Fruit fly (Drosophila melanogaster) whole organism, embryonic: ENCODE measurements around the gene stg.

ENCODE experiments used
- Abd-B ChIP-seq: fragments of 200-800 bp; sonication (Bioruptor generic); optimal IDR thresholded peaks from 2 replicates; lab custom pipeline; 2018; ENCODE audit warnings: missing biosample characterization, mild to moderate bottlenecking, missing genetic modification characterization, moderate library complexity
- CG10267 ChIP-seq: fragments of 200-800 bp; sonication (Bioruptor generic); optimal IDR thresholded peaks from 2 replicates; lab custom pipeline; 2018; ENCODE audit warnings: missing biosample characterization, mild to moderate bottlenecking, missing genetic modification characterization, moderate library complexity
- CG10321 ChIP-seq: fragments of 200-800 bp; sonication (Bioruptor generic); IDR thresholded peaks from 2 replicates; pipeline ENCODE4 v1.3.6; 2022; ENCODE audit warnings: missing biosample characterization, missing genetic modification characterization
- CG11093 ChIP-seq: fragments of 200-800 bp; sonication (Bioruptor generic); IDR thresholded peaks from 3 replicates; pipeline ENCODE4 v1.3.6; 2022; ENCODE audit warnings: missing biosample characterization, missing genetic modification characterization
- CG12104 ChIP-seq: fragments of 200-800 bp; sonication (Bioruptor generic); optimal IDR thresholded peaks from 3 replicates; lab custom pipeline; 2016; ENCODE audit warnings: missing biosample characterization, missing genetic modification characterization
- CG12299 ChIP-seq: fragments of 200-800 bp; sonication (Bioruptor generic); optimal IDR thresholded peaks from 2 replicates; lab custom pipeline; 2018; ENCODE audit warnings: missing biosample characterization, mild to moderate bottlenecking, missing genetic modification characterization
- CG12744 ChIP-seq: fragments of 200-800 bp; sonication (Bioruptor generic); optimal IDR thresholded peaks from 2 replicates; lab custom pipeline; 2016; ENCODE audit warnings: missing biosample characterization, missing genetic modification characterization
- CG14710 ChIP-seq: fragments of 200-800 bp; sonication (Bioruptor generic); optimal IDR thresholded peaks from 3 replicates; lab custom pipeline; 2019; ENCODE audit warnings: missing biosample characterization, mild to moderate bottlenecking, missing genetic modification characterization, moderate library complexity
- CG1603 ChIP-seq: fragments of 200-800 bp; sonication (Bioruptor generic); optimal IDR thresholded peaks from 2 replicates; lab custom pipeline; 2019; ENCODE audit warnings: missing biosample characterization, mild to moderate bottlenecking, missing genetic modification characterization, moderate library complexity
- CG17361 ChIP-seq: fragments of 200-800 bp; sonication (Bioruptor generic); IDR thresholded peaks from 3 replicates; pipeline ENCODE4 v1.3.6; 2022; ENCODE audit warnings: missing biosample characterization, missing genetic modification characterization
- CG18262 ChIP-seq: fragments of 200-800 bp; optimal IDR thresholded peaks from 3 replicates; lab custom pipeline; 2019; ENCODE audit warnings: missing biosample characterization, mild to moderate bottlenecking, missing genetic modification characterization, moderate library complexity
- CG18764 ChIP-seq: fragments of 200-800 bp; sonication (Bioruptor generic); optimal IDR thresholded peaks from 3 replicates; lab custom pipeline; 2016; ENCODE audit warnings: missing biosample characterization, missing genetic modification characterization
- CG2678 ChIP-seq: fragments of 200-800 bp; sonication (Bioruptor generic); optimal IDR thresholded peaks from 3 replicates; lab custom pipeline; 2019; ENCODE audit warnings: missing biosample characterization, mild to moderate bottlenecking, missing genetic modification characterization, moderate library complexity
- CG2889 ChIP-seq: fragments of 200-800 bp; sonication (Bioruptor generic); IDR thresholded peaks from 3 replicates; pipeline ENCODE4 v1.3.6; 2022; ENCODE audit warnings: missing biosample characterization, missing genetic modification characterization
- CG31441 ChIP-seq: fragments of 200-800 bp; sonication (Bioruptor generic); IDR thresholded peaks from 2 replicates; pipeline ENCODE4 v1.3.6; 2022; ENCODE audit warnings: missing biosample characterization, missing genetic modification characterization
- CG32772 ChIP-seq: fragments of 200-800 bp; sonication (Bioruptor generic); IDR thresholded peaks from 2 replicates; pipeline ENCODE4 v1.3.6; 2022; ENCODE audit warnings: missing biosample characterization, missing genetic modification characterization
- CG33213 ChIP-seq: fragments of 200-800 bp; sonication (Bioruptor generic); optimal IDR thresholded peaks from 3 replicates; lab custom pipeline; 2016; ENCODE audit warnings: missing biosample characterization, missing genetic modification characterization
- CG34376 ChIP-seq: fragments of 200-800 bp; sonication (Bioruptor generic); optimal IDR thresholded peaks from 2 replicates; lab custom pipeline; 2018; ENCODE audit warnings: missing biosample characterization, mild to moderate bottlenecking, missing genetic modification characterization
- CG7839 ChIP-seq: fragments of 200-800 bp; sonication (Bioruptor generic); optimal IDR thresholded peaks from 3 replicates; lab custom pipeline; 2018; ENCODE audit warnings: missing biosample characterization, mild to moderate bottlenecking, missing genetic modification characterization, moderate library complexity
- D19A ChIP-seq: fragments of 200-800 bp; optimal IDR thresholded peaks from 3 replicates; lab custom pipeline; 2019; ENCODE audit warnings: missing biosample characterization, mild to moderate bottlenecking, missing genetic modification characterization, moderate library complexity
- Ets65A ChIP-seq: fragments of 200-800 bp; sonication (Bioruptor generic); peaks from one replicate; lab custom pipeline; 2016; ENCODE audit warnings: missing biosample characterization, missing genetic modification characterization
- Fer1 ChIP-seq: fragments of 200-800 bp; sonication (Bioruptor generic); optimal IDR thresholded peaks from 2 replicates; lab custom pipeline; 2017; ENCODE audit warnings: missing biosample characterization, mild to moderate bottlenecking, missing genetic modification characterization
- HmgD ChIP-seq: fragments of 200-800 bp; sonication (Bioruptor generic); optimal IDR thresholded peaks from 3 replicates; lab custom pipeline; 2016; ENCODE audit warnings: missing biosample characterization, missing genetic modification characterization
- Nf-YC ChIP-seq: fragments of 200-800 bp; optimal IDR thresholded peaks from 3 replicates; lab custom pipeline; 2019; ENCODE audit warnings: missing biosample characterization, mild to moderate bottlenecking, missing genetic modification characterization, moderate library complexity
- NfI ChIP-seq: fragments of 200-800 bp; sonication (Bioruptor generic); optimal IDR thresholded peaks from 3 replicates; lab custom pipeline; 2018; ENCODE audit warnings: missing biosample characterization, mild to moderate bottlenecking, missing genetic modification characterization, moderate library complexity
- Sin3A ChIP-seq: fragments of >200 bp; optimal IDR thresholded peaks from 2 replicates; lab custom pipeline; 2018
- Sox102F ChIP-seq: fragments of 200-800 bp; sonication (Bioruptor generic); optimal IDR thresholded peaks from 2 replicates; lab custom pipeline; 2018; ENCODE audit warnings: missing biosample characterization, mild to moderate bottlenecking, missing genetic modification characterization, moderate library complexity
- Ssrp ChIP-seq: fragments of 200-800 bp; sonication (Bioruptor generic); optimal IDR thresholded peaks from 2 replicates; lab custom pipeline; 2018; ENCODE audit warnings: missing biosample characterization, mild to moderate bottlenecking, missing genetic modification characterization, moderate library complexity
- Vsx1 ChIP-seq: fragments of 200-800 bp; sonication (Bioruptor generic); optimal IDR thresholded peaks from 2 replicates; lab custom pipeline; 2017; ENCODE audit warnings: missing biosample characterization, mild to moderate bottlenecking, missing genetic modification characterization, missing genetic modification reagents
- Xrp1 ChIP-seq: fragments of 200-800 bp; sonication (Bioruptor generic); IDR thresholded peaks from 2 replicates; pipeline ENCODE4 v1.3.6; 2022; ENCODE audit warnings: missing biosample characterization, missing genetic modification characterization
- bsh ChIP-seq, 2 experiments: fragments of 200-800 bp; sonication (Bioruptor generic); optimal IDR thresholded peaks; 2 replicates each; lab custom pipeline; 2017 to 2018; ENCODE audit warnings: mild to moderate bottlenecking in 2 of 2, missing biosample characterization in 2 of 2, missing genetic modification characterization in 2 of 2, moderate library complexity in 1 of 2
- dmrt11E ChIP-seq: fragments of 200-800 bp; sonication (Bioruptor generic); optimal IDR thresholded peaks from 3 replicates; lab custom pipeline; 2018; ENCODE audit warnings: missing biosample characterization, mild to moderate bottlenecking, missing genetic modification characterization, moderate library complexity
- esg ChIP-seq: fragments of 200-800 bp; sonication (Bioruptor generic); conservative IDR thresholded peaks from 2 replicates; pipeline ENCODE4 v1.3.6; 2022; ENCODE audit warnings: missing biosample characterization, missing genetic modification characterization
- ewg ChIP-seq: fragments of 200-800 bp; sonication (Bioruptor generic); optimal IDR thresholded peaks from 3 replicates; lab custom pipeline; 2017; ENCODE audit warnings: mild to moderate bottlenecking, missing biosample characterization, missing genetic modification reagents, missing genetic modification characterization
- fd96Cb ChIP-seq: fragments of 200-800 bp; sonication (Bioruptor generic); optimal IDR thresholded peaks from 2 replicates; lab custom pipeline; 2018; ENCODE audit warnings: missing biosample characterization, mild to moderate bottlenecking, missing genetic modification characterization, moderate library complexity
- gem ChIP-seq: fragments of 200-800 bp; sonication (Bioruptor generic); optimal IDR thresholded peaks from 2 replicates; lab custom pipeline; 2019; ENCODE audit warnings: missing biosample characterization, mild to moderate bottlenecking, missing genetic modification characterization, moderate library complexity
- grau ChIP-seq: fragments of 200-800 bp; optimal IDR thresholded peaks from 3 replicates; lab custom pipeline; 2019; ENCODE audit warnings: missing biosample characterization, mild to moderate bottlenecking, missing genetic modification characterization, moderate library complexity
- hbn ChIP-seq: fragments of 200-800 bp; sonication (Bioruptor generic); IDR thresholded peaks from 2 replicates; pipeline ENCODE4 v1.3.6; 2022; ENCODE audit warnings: missing biosample characterization, missing genetic modification characterization; ENCODE audit not compliant: partially characterized antibody
- nmo ChIP-seq: fragments of 200-800 bp; sonication (Bioruptor generic); optimal IDR thresholded peaks from 2 replicates; lab custom pipeline; 2018; ENCODE audit warnings: missing biosample characterization, mild to moderate bottlenecking, missing genetic modification characterization, moderate library complexity
- otp ChIP-seq: fragments of 200-800 bp; sonication (Bioruptor generic); IDR thresholded peaks from 3 replicates; pipeline ENCODE4, ENCODE4 v1.3.6; 2022; ENCODE audit warnings: missing biosample characterization, missing genetic modification characterization
- pita ChIP-seq: fragments of 200-800 bp; sonication (Bioruptor generic); optimal IDR thresholded peaks from 2 replicates; lab custom pipeline; 2017; ENCODE audit warnings: missing biosample characterization, mild to moderate bottlenecking, missing genetic modification characterization
- pnt ChIP-seq: fragments of 200-800 bp; sonication (Bioruptor generic); optimal IDR thresholded peaks from 3 replicates; lab custom pipeline; 2016; ENCODE audit warnings: missing biosample characterization, missing genetic modification characterization
- rib ChIP-seq: fragments of 200-800 bp; sonication (Bioruptor generic); IDR thresholded peaks from 2 replicates; pipeline ENCODE4 v1.3.6; 2022; ENCODE audit warnings: missing biosample characterization, missing genetic modification characterization
- sens ChIP-seq: fragments of 200-800 bp; sonication (Bioruptor generic); peaks from one replicate; lab custom pipeline; 2016; ENCODE audit warnings: missing biosample characterization, missing genetic modification characterization
- shn ChIP-seq: fragments of 200-800 bp; sonication (Bioruptor generic); optimal IDR thresholded peaks from 3 replicates; lab custom pipeline; 2016; ENCODE audit warnings: missing biosample characterization, missing genetic modification characterization
- sisA ChIP-seq: fragments of 200-800 bp; sonication (Bioruptor generic); IDR thresholded peaks from 2 replicates; pipeline ENCODE4 v1.3.6; 2022; ENCODE audit warnings: missing biosample characterization, missing genetic modification characterization
- tll ChIP-seq, 2 experiments: fragments of 200-800 bp in 1 of 2; fragments of >200 bp in 1 of 2; sonication (Bioruptor generic) in 1 of 2; optimal IDR thresholded peaks; 2 replicates each; lab custom pipeline; 2017 to 2019; ENCODE audit warnings: missing biosample characterization in 2 of 2, missing genetic modification characterization in 2 of 2, mild to moderate bottlenecking in 1 of 2, moderate library complexity in 1 of 2
- tup ChIP-seq: fragments of 200-800 bp; sonication (Bioruptor generic); optimal IDR thresholded peaks from 2 replicates; lab custom pipeline; 2016; ENCODE audit warnings: missing biosample characterization, mild to moderate bottlenecking, missing genetic modification characterization, moderate library complexity
- twi ChIP-seq: fragments of 200-800 bp; optimal IDR thresholded peaks from 2 replicates; lab custom pipeline; 2019; ENCODE audit warnings: missing biosample characterization, mild to moderate bottlenecking, missing genetic modification characterization, moderate library complexity
- zf30C ChIP-seq: fragments of 200-800 bp; sonication (Bioruptor generic); optimal IDR thresholded peaks from 3 replicates; lab custom pipeline; 2018; ENCODE audit warnings: missing biosample characterization, mild to moderate bottlenecking, missing genetic modification characterization

stg gene

dm6 chr3R:29219948-29220347, 35.7 kb downstream of the stg start, which contains the start of gene eEF1gamma (continued):
- TF ChIP-seq CG34376 (peak; percentile 99), CG33213 (GFP tag; lab: Kevin White, UChicago) (peak; percentile 97), Abd-B (GFP tag; lab: Kevin White, UChicago) (peak; percentile 57), NfI (GFP tag; lab: Kevin White, UChicago) (peak; percentile 98), shn (GFP tag; lab: Kevin White, UChicago) (peak; percentile 92), CG18262 (tag; lab: Kevin White, UChicago) (peak; percentile 88), CG11093 (GFP tag; lab: Robert Waterston, UW) (peak; percentile 53; the same call in 1 of the 3 replicates), ewg (GFP tag; lab: Kevin White, UChicago) (peak; percentile 91), CG12104 (peak; percentile 97), twi (tag; lab: Kevin White, UChicago) (peak; percentile 81), CG18764 (GFP tag; lab: Kevin White, UChicago) (peak; percentile 93), Ssrp (tag; lab: Kevin White, UChicago) (peak; percentile 81), hbn (peak; percentile 89), CG2889 (peak; percentile 80), Sin3A (lab: Kevin White, UChicago) (peak; percentile 60), sens (GFP tag; lab: Kevin White, UChicago) (peak; percentile 99), tup (GFP tag; lab: Kevin White, UChicago) (peak; percentile 85), sisA (peak; percentile 69), HmgD (GFP tag; lab: Kevin White, UChicago) (peak; percentile 90), rib (GFP tag; lab: Robert Waterston, UW) (peak; percentile 89), tll (GFP tag; optimal IDR thresholded peaks at IDR 0.05; lab: Kevin White, UChicago) (peak in 1 of 2 experiments; percentile 70), pnt (GFP tag; lab: Kevin White, UChicago) (peak; percentile 60), Fer1 (GFP tag; lab: Kevin White, UChicago) (peak; percentile 97), CG10321 (GFP tag; lab: Robert Waterston, UW) (peak; percentile 77; the same call in 1 of the 2 replicates), CG12299 (tag; lab: Kevin White, UChicago) (peak; percentile 85), esg (GFP tag; lab: Robert Waterston, UW) (peak; percentile 61; the same call in 1 of the 2 replicates), CG32772 (GFP tag; lab: Robert Waterston, UW) (peak; percentile 89), Ets65A (GFP tag; lab: Kevin White, UChicago) (peak; percentile 99), Vsx1 (GFP tag; lab: Kevin White, UChicago) (peak; percentile 97)

dm6 chr3R:29218001-29218400, 37.6 kb downstream of the stg start:
- peak; percentile 44 for TF ChIP-seq gem (tag; lab: Kevin White, UChicago)
- 0 out of 3 replicates have a peak, but pooled peaks have one; percentile 15 for TF ChIP-seq CG17361 (GFP tag; lab: Robert Waterston, UW)
- TF ChIP-seq sens (GFP tag; lab: Kevin White, UChicago) = peak; percentile 66
- peak; percentile 19 for TF ChIP-seq CG2678
- no peak for TF ChIP-seq pita (GFP tag; lab: Kevin White, UChicago)
- no peak for TF ChIP-seq otp
- peak; percentile 7 for TF ChIP-seq CG10267 (tag; lab: Kevin White, UChicago)
- peak; percentile 33 for TF ChIP-seq CG1603
- peak; percentile 23 for TF ChIP-seq Sox102F (GFP tag; lab: Kevin White, UChicago)
- TF ChIP-seq dmrt11E = peak; percentile 50
- TF ChIP-seq CG7839 (tag; lab: Kevin White, UChicago) = peak; percentile 22
- TF ChIP-seq fd96Cb (tag; lab: Kevin White, UChicago) = peak; percentile 11
- no peak for TF ChIP-seq Nf-YC (tag; lab: Kevin White, UChicago)
- peak; percentile 44 for TF ChIP-seq zf30C (GFP tag; lab: Kevin White, UChicago)
- peak; percentile 7 for TF ChIP-seq grau (tag; lab: Kevin White, UChicago)
- peak; percentile 50 for TF ChIP-seq CG31441
- no peak for TF ChIP-seq CG12744
- TF ChIP-seq D19A (tag; lab: Kevin White, UChicago) = peak; percentile 23
- 0 out of 2 replicates have a peak, but pooled peaks have one; percentile 33 for TF ChIP-seq Xrp1 (GFP tag; lab: Robert Waterston, UW)
- peak in 1 of 2 experiments; percentile 48 for TF ChIP-seq bsh (GFP tag; optimal IDR thresholded peaks at IDR 0.05; lab: Kevin White, UChicago)
- TF ChIP-seq CG14710 (tag; lab: Kevin White, UChicago) = peak; percentile 15
- peak; percentile 10 for TF ChIP-seq nmo
